Worm (Caenorhabditis elegans): ENCODE data around the gene sams-1.

- TF ChIP-seq ceh-82 (tag; optimal IDR thresholded peaks at IDR 0.05) (no peak), tbx-2 (tag; optimal IDR thresholded peaks at IDR 0.05) (no peak), lin-15B (tag; optimal IDR thresholded peaks at IDR 0.05) (no peak), lin-13 (GFP tag; optimal IDR thresholded peaks at IDR 0.05) (no peak), dpl-1 (GFP tag; optimal IDR thresholded peaks at IDR 0.05) (no peak), snpc-4 (tag; optimal IDR thresholded peaks at IDR 0.05) (no peak), zag-1 (tag; optimal IDR thresholded peaks at IDR 0.05) (no peak), efl-3 (GFP tag; optimal IDR thresholded peaks at IDR 0.05) (no peak), sox-4 (tag; optimal IDR thresholded peaks at IDR 0.05) (no peak), unc-62 (GFP tag; optimal IDR thresholded peaks at IDR 0.05) (no peak), nhr-237 (tag; optimal IDR thresholded peaks at IDR 0.05) (no peak), skn-1 (tag; optimal IDR thresholded peaks at IDR 0.05) (no peak), alr-1 (tag; optimal IDR thresholded peaks at IDR 0.05; ENCODE audit: borderline replicate concordance) (no peak)
These were observed 20.1 kb downstream of the sams-1 start, which contains the start of gene C49F5.5 for ce11 chrX:11985887-11986286.

Data from whole organism, L1 larva.